Worm (Caenorhabditis elegans): ENCODE data around the gene kgb-1.

kgb-1 gene

DNA sequence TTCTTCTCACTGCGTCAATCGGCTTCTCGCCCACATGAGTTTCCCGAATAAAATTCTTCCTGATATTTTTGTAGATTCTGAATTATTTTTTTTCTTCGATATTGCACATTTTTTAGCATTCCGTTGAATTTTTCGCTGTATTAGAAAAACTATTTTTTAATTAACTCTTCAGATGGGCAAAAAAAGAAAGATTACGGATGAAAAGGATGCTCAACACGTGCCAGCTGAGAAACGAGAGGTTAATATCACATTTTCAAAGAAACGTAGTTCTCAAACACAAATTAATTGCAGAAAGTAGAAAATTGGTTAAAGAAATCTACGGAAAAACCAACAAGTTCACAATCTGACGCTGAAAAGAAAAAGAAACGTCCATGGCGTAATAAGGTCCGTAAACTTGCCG lies 13.5 kb downstream of the kgb-1 start, which contains the start of gene rrp-8:
rrp-8 (plus strand) TSS at position 173 of the 400 bp plus-strand sequence.
- no peak for TF ChIP-seq klf-2 (GFP tag; conservative IDR thresholded peaks at IDR 0.05)
- no peak for TF ChIP-seq flt-1 (GFP tag; IDR thresholded peaks at IDR 0.05)
- TF ChIP-seq T22C8.4 (GFP tag; IDR thresholded peaks at IDR 0.05): no peak
- no peak for TF ChIP-seq cog-1 (tag; optimal IDR thresholded peaks at IDR 0.05)
- no peak for TF ChIP-seq ref-1 (GFP tag; conservative IDR thresholded peaks at IDR 0.05)

DNA sequence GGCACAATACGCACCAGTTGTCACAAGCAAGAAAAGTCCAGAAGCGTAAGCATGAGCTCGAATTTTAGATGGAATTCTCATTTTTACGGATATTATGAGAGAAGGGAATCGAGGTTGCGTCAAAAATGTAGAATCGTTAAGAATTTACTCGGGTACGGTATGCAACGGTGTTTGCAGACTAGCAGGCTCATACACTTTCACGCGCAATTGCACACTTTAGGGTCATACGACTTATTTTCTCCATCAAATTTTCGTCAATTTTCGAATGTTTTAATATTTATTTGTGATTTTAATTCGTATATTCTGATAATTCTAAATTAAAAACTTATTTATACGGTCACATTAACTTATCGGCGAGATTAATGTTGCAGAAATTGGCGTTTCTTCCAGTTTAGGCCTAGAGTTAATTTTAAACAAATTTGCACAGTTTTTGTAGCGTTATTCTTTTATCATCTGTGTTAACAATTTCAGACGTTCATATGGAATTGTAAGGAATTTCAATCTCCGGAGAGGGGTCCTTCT lies 16.4 kb downstream of the kgb-1 start, which contains the start of the genes T07A9.15 and nog-1:
T07A9.15 (minus strand) TSS at position 138 of the 522 bp plus-strand sequence.
nog-1 (plus strand) TSS at position 472 of the 522 bp plus-strand sequence.
- TF ChIP-seq klf-2 (GFP tag; conservative IDR thresholded peaks at IDR 0.05): no peak
- peak; percentile 27; the same call in 1 of the 2 replicates for TF ChIP-seq ztf-23 (GFP tag; IDR thresholded peaks at IDR 0.05)
- no peak for TF ChIP-seq T22C8.4 (GFP tag; IDR thresholded peaks at IDR 0.05)
- TF ChIP-seq tab-1 (GFP tag; IDR thresholded peaks at IDR 0.05): no peak
- no peak for TF ChIP-seq cog-1 (tag; optimal IDR thresholded peaks at IDR 0.05)
- TF ChIP-seq flt-1 (GFP tag; IDR thresholded peaks at IDR 0.05): 0 out of 2 replicates have a peak, but pooled peaks have one; percentile 57

DNA sequence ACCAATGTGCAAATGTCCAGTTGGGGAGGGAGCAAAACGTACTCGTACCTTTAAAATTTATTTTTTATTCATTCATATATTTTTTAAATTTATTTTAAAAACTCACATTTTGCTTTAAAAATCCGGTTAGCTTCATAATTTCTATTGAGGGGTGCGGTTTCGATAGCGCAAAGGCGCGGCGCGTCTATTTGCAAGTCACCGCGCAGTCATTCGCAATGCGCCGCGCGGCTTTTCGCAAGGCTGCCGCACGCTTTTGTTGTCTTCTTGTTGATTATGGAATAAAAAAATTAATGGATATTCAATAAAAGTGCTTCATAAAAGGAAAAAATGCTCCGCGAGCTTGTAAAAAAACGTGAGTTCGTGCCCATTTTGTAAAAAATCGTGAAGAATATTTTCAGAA lies 19.6 kb downstream of the kgb-1 start, which contains the start of the genes ears-2 and uncp-18:
ears-2 (minus strand) TSS at position 190 of the 400 bp plus-strand sequence.
uncp-18 (plus strand) TSS at position 282 of the 400 bp plus-strand sequence.
- TF ChIP-seq ref-1 (GFP tag; conservative IDR thresholded peaks at IDR 0.05): peak; percentile 87
- TF ChIP-seq T22C8.4 (GFP tag; IDR thresholded peaks at IDR 0.05): peak; percentile 96
- TF ChIP-seq klf-2 (GFP tag; conservative IDR thresholded peaks at IDR 0.05): peak; percentile 99
- peak; percentile 97 for TF ChIP-seq tab-1 (GFP tag; IDR thresholded peaks at IDR 0.05)
- TF ChIP-seq cog-1 (tag; optimal IDR thresholded peaks at IDR 0.05): peak; percentile 95
- peak; percentile 97 for TF ChIP-seq ztf-29 (GFP tag; IDR thresholded peaks at IDR 0.05)
- peak; percentile 98 for TF ChIP-seq med-1 (GFP tag; optimal IDR thresholded peaks at IDR 0.05; ENCODE audit: insufficient read depth)
- peak; percentile 98 for TF ChIP-seq ztf-23 (GFP tag; IDR thresholded peaks at IDR 0.05)
- TF ChIP-seq flt-1 (GFP tag; IDR thresholded peaks at IDR 0.05): peak; percentile 95

DNA sequence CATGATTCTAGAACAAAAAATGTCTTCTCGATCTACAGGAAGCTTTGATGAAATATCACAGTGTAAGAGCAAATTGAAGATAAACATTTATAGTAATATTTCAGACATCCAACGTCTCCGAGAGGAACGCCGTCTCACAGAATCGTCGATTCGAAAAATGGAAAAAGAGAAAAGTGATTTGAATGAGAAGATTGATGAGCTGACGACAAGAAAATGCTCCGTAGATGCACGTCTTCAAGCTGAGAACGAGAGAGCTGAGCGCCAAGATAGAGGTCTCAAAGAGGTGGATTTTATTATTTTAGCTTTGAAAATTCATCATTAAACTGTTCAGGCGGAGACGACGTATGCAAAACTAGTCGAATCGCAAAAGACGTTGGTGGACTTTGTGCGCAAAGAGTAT lies 21.8 kb downstream of the kgb-1 start, which contains the start of gene ssna-1:
ssna-1 (plus strand) TSS at position 12 of the 400 bp plus-strand sequence.
- TF ChIP-seq cog-1 (tag; optimal IDR thresholded peaks at IDR 0.05) (no peak), ref-1 (GFP tag; conservative IDR thresholded peaks at IDR 0.05) (no peak), ztf-29 (GFP tag; IDR thresholded peaks at IDR 0.05) (no peak), med-1 (GFP tag; optimal IDR thresholded peaks at IDR 0.05; ENCODE audit: insufficient read depth) (no peak), flt-1 (GFP tag; IDR thresholded peaks at IDR 0.05) (0 out of 2 replicates have a peak, but pooled peaks have one; percentile 38)

DNA sequence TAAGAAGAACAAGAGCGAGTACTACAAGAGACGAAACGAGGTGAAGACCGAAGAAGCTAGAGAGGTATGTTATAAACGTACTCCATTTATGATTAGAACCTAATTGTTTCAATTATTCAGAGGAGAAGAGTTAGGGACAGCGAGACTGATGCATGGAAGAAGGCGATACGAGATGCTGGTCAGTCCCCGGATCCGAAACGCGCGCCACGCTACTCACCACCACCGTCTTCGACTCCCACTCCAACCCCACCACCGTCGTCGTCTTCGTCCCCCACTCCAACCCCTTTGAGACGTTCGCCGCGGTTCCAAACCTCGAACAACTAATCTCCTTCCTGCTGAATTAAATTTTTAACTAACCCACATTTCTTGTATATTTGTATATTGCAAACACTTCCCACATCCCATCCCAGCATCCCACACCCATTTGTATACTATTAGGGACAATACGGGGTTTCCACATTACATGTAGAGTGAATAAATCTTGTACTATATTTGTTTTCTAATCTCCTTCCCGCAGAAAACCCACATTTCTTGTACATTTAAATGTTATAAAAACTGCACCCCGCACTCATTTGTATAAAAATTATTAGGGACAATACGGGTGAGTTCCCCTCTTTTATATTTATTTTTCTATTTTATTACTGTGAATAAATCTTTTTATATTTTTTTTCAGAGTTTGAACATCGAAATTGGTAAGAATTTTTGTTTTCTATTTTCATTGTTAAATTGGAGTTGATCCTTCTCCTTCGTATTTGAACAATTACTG lies 22.4 kb downstream of the kgb-1 start:
- TF ChIP-seq T22C8.4 (GFP tag; IDR thresholded peaks at IDR 0.05): no peak
- TF ChIP-seq cog-1 (tag; optimal IDR thresholded peaks at IDR 0.05): no peak
- no peak for TF ChIP-seq ref-1 (GFP tag; conservative IDR thresholded peaks at IDR 0.05)
- no peak for TF ChIP-seq med-1 (GFP tag; optimal IDR thresholded peaks at IDR 0.05; ENCODE audit: insufficient read depth)
- TF ChIP-seq klf-2 (GFP tag; conservative IDR thresholded peaks at IDR 0.05): no peak
- no peak for TF ChIP-seq ztf-23 (GFP tag; IDR thresholded peaks at IDR 0.05)
- TF ChIP-seq tab-1 (GFP tag; IDR thresholded peaks at IDR 0.05): no peak
- TF ChIP-seq flt-1 (GFP tag; IDR thresholded peaks at IDR 0.05): no peak
- no peak for TF ChIP-seq ztf-29 (GFP tag; IDR thresholded peaks at IDR 0.05)

DNA sequence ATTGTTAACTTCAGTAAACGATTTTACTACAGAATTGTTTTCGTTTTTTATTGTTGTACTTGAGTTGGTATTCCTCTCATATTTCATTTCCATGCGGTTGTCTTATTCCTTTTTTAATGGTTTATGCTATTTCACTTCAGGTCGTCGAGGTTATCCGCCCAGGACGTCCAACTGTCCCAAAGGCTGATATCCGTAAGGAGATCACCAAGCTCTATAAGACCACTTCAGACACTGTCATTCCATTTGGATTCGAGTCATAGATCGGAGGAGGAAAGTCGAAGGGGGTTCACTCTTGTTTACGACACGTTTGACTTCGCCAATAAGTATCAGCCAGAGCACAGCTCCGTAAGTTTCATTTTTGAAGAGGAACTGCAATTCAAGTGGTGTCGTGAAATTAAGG lies 23.3 kb downstream of the kgb-1 start, which contains the start of gene T07A9.14:
T07A9.14 (plus strand) TSS at position 124 of the 400 bp plus-strand sequence.
- TF ChIP-seq cog-1 (tag; optimal IDR thresholded peaks at IDR 0.05) (no peak), ztf-29 (GFP tag; IDR thresholded peaks at IDR 0.05) (no peak), med-1 (GFP tag; optimal IDR thresholded peaks at IDR 0.05; ENCODE audit: insufficient read depth) (no peak), klf-2 (GFP tag; conservative IDR thresholded peaks at IDR 0.05) (no peak), ref-1 (GFP tag; conservative IDR thresholded peaks at IDR 0.05) (no peak), flt-1 (GFP tag; IDR thresholded peaks at IDR 0.05) (no peak), tab-1 (GFP tag; IDR thresholded peaks at IDR 0.05) (no peak), T22C8.4 (GFP tag; IDR thresholded peaks at IDR 0.05) (no peak), ztf-23 (GFP tag; IDR thresholded peaks at IDR 0.05) (no peak)

DNA sequence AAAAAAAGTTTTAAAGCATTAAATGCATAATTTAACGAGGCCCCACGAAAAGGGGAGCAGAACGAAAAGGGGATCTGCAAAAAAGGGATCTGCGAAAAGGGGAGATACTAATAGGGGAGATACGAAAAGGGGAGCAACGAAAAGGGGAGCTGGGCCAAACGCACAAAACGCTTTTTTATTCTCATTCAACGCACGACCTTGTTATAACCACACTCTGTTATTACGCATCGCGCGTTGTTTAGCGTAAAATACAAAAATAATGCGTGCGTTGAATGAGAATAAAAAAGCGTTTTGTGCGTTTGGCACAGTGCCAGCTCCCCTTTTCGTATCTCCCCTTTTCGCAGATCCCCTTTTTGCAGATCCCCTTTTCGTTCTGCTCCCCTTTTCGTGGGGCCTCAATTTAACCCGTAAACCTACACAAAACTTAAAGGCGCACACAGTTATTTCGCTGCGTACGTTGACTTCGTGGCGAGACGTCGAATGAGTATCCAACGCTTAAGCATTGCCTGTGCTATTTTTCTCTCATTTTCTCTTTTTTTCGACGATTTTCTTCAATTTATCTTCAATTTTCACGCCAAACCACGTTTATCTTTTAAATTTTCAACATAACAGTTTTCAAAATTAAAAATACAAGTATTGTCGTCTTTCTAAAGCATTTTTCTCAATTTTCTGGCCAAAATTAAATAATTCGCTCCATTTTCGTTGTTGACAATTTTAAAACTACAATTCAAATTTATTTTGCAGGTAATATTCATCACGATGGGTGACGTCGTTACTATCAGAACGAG lies 24.5 kb downstream of the kgb-1 start, which contains the start of gene rps-24:
rps-24 (plus strand) TSS at position 738 of the 788 bp plus-strand sequence.
- TF ChIP-seq ref-1 (GFP tag; conservative IDR thresholded peaks at IDR 0.05): 0 out of 2 replicates have a peak, but pooled peaks have one; percentile 39
- TF ChIP-seq flt-1 (GFP tag; IDR thresholded peaks at IDR 0.05): peak; percentile 86
- TF ChIP-seq cog-1 (tag; optimal IDR thresholded peaks at IDR 0.05): peak; percentile 84
- TF ChIP-seq ztf-23 (GFP tag; IDR thresholded peaks at IDR 0.05): peak; percentile 93
- peak; percentile 85 for TF ChIP-seq ztf-29 (GFP tag; IDR thresholded peaks at IDR 0.05)
- peak; percentile 72 for TF ChIP-seq T22C8.4 (GFP tag; IDR thresholded peaks at IDR 0.05)
- peak; percentile 78; the same call in 1 of the 2 replicates for TF ChIP-seq tab-1 (GFP tag; IDR thresholded peaks at IDR 0.05)
- TF ChIP-seq klf-2 (GFP tag; conservative IDR thresholded peaks at IDR 0.05): peak; percentile 87

DNA sequence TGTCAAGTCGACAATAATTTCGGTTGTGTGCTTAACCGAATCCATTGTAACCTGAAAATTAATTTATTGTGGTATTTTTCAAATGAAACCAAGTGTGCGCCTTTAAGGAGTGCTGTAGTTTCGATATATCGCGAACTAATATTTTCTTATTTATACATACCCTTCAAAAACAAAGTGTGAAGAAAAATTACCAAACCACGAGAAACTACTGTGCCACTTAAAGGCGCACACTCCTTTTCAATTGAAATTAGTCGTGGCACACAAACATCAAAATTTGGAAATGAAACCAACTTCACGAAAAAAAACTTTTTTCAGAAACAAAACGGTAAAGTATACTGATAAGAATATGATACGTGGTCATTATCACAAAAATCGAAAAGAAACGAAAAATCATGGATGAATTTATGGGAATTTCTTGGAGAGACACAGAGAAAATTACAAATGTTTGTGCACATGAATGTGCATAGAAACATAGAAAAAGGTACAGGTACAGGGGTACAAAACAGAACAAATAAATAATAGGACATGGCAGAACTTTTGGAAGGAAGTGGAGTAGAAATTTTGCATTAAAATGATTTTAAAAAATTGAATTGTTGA lies 26.6 kb downstream of the kgb-1 start, which contains the start of gene spl-1:
spl-1 (minus strand) TSS at position 51 of the 597 bp plus-strand sequence.
- TF ChIP-seq ztf-23 (GFP tag; IDR thresholded peaks at IDR 0.05): no peak
- no peak for TF ChIP-seq ztf-29 (GFP tag; IDR thresholded peaks at IDR 0.05)
- no peak for TF ChIP-seq T22C8.4 (GFP tag; IDR thresholded peaks at IDR 0.05)
- TF ChIP-seq med-1 (GFP tag; optimal IDR thresholded peaks at IDR 0.05; ENCODE audit: insufficient read depth): no peak
- TF ChIP-seq ref-1 (GFP tag; conservative IDR thresholded peaks at IDR 0.05): no peak
- no peak for TF ChIP-seq tab-1 (GFP tag; IDR thresholded peaks at IDR 0.05)
- TF ChIP-seq flt-1 (GFP tag; IDR thresholded peaks at IDR 0.05): no peak
- no peak for TF ChIP-seq cog-1 (tag; optimal IDR thresholded peaks at IDR 0.05)
- no peak for TF ChIP-seq klf-2 (GFP tag; conservative IDR thresholded peaks at IDR 0.05)
